Fruit fly (Drosophila melanogaster): Measurements from ENCODE around the gene CG2201.

CG2201 gene

dm6 chr2L:21658529-21659009, 34.7 kb upstream of the CG2201 start, which contains the start of gene Cul2 (continued):
- peak; percentile 72 for TF ChIP-seq bbx (GFP tag; IDR thresholded peaks at IDR 0.05; ENCODE audit: partially characterized antibody)
- TF ChIP-seq disco-r (GFP tag; optimal IDR thresholded peaks at IDR 0.05): peak; percentile 22
- no peak for TF ChIP-seq az2 (GFP tag; optimal IDR thresholded peaks at IDR 0.05)
- TF ChIP-seq CG34224 (GFP tag; IDR thresholded peaks at IDR 0.05; ENCODE audit: partially characterized antibody): peak; percentile 76
- peak; percentile 67; the same call in 2 of the 3 replicates for TF ChIP-seq zen2 (GFP tag; IDR thresholded peaks at IDR 0.05; ENCODE audit: partially characterized antibody)
- no peak for TF ChIP-seq Trl (optimal IDR thresholded peaks at IDR 0.05)
- TF ChIP-seq Trl (GFP tag; optimal IDR thresholded peaks at IDR 0.05): peak; percentile 7
- peak; percentile 51 for TF ChIP-seq zfh2 (GFP tag; optimal IDR thresholded peaks at IDR 0.05)
- no peak for TF ChIP-seq C15 (GFP tag; IDR thresholded peaks at IDR 0.05)
- TF ChIP-seq CG12942 (GFP tag; optimal IDR thresholded peaks at IDR 0.05): no peak
- peak; percentile 52 for TF ChIP-seq pum (GFP tag; optimal IDR thresholded peaks at IDR 0.05)
- no peak for TF ChIP-seq CG6813 (GFP tag; optimal IDR thresholded peaks at IDR 0.05)
- peak; percentile 73; the same call in 1 of the 4 replicates for TF ChIP-seq chinmo (GFP tag; IDR thresholded peaks at IDR 0.05; ENCODE audit: partially characterized antibody)
- peak; percentile 87 for TF ChIP-seq sqz (GFP tag; optimal IDR thresholded peaks at IDR 0.05)
- peak; percentile 72 for TF ChIP-seq CG12659 (GFP tag; optimal IDR thresholded peaks at IDR 0.05)
- 0 out of 2 replicates have a peak, but pooled peaks have one; percentile 13 for TF ChIP-seq onecut (GFP tag; IDR thresholded peaks at IDR 0.05)
- TF ChIP-seq cato (GFP tag; optimal IDR thresholded peaks at IDR 0.05; ENCODE audit: borderline replicate concordance): peak; percentile 11
- TF ChIP-seq MBD-R2 (GFP tag; IDR thresholded peaks at IDR 0.05): peak; percentile 53
- TF ChIP-seq sug (tag; optimal IDR thresholded peaks at IDR 0.05): peak; percentile 30
- TF ChIP-seq CoRest (tag; optimal IDR thresholded peaks at IDR 0.05): peak; percentile 62
- peak; percentile 68 for TF ChIP-seq tna (GFP tag; IDR thresholded peaks at IDR 0.05; ENCODE audit: partially characterized antibody)
- peak; percentile 33 for TF ChIP-seq dmrt11E (tag; optimal IDR thresholded peaks at IDR 0.05)
- peak; percentile 51 for TF ChIP-seq CG9609 (GFP tag; optimal IDR thresholded peaks at IDR 0.05)
- TF ChIP-seq CG15269 (tag; optimal IDR thresholded peaks at IDR 0.05): no peak
- TF ChIP-seq E2f2 (GFP tag; IDR thresholded peaks at IDR 0.05): peak; percentile 43; the same call in 1 of the 2 replicates
- no peak for TF ChIP-seq Deaf1 (tag; optimal IDR thresholded peaks at IDR 0.05)
- no peak for TF ChIP-seq ham (GFP tag; IDR thresholded peaks at IDR 0.05)
- TF ChIP-seq zen (tag; optimal IDR thresholded peaks at IDR 0.05): no peak
- peak; percentile 97 for TF ChIP-seq CG30020 (tag; optimal IDR thresholded peaks at IDR 0.05)
- peak; percentile 5 for TF ChIP-seq Atf-2 (GFP tag; optimal IDR thresholded peaks at IDR 0.05)
- TF ChIP-seq BEAF-32 (GFP tag; optimal IDR thresholded peaks at IDR 0.05): peak; percentile 88
- TF ChIP-seq CG18011 (GFP tag; optimal IDR thresholded peaks at IDR 0.05): no peak
- TF ChIP-seq CG17361 (GFP tag; IDR thresholded peaks at IDR 0.05): peak; percentile 48; the same call in 2 of the 3 replicates
- TF ChIP-seq CG31224 (GFP tag; IDR thresholded peaks at IDR 0.05): no peak
- peak; percentile 78 for TF ChIP-seq Sry-δ (GFP tag; optimal IDR thresholded peaks at IDR 0.05)
- TF ChIP-seq CG3847 (GFP tag; IDR thresholded peaks at IDR 0.05): no peak
- TF ChIP-seq Doc3 (GFP tag; IDR thresholded peaks at IDR 0.05; ENCODE audit: partially characterized antibody): peak; percentile 72
- no peak for TF ChIP-seq hkb (optimal IDR thresholded peaks at IDR 0.05)
- TF ChIP-seq hkb (GFP tag; IDR thresholded peaks at IDR 0.05): peak; percentile 34; the same call in 1 of the 2 replicates
- peak; percentile 16 for TF ChIP-seq CG16863 (GFP tag; optimal IDR thresholded peaks at IDR 0.05)
- TF ChIP-seq tap (tag; optimal IDR thresholded peaks at IDR 0.05): no peak
- peak; percentile 21 for TF ChIP-seq her (GFP tag; optimal IDR thresholded peaks at IDR 0.05)
- peak; percentile 22 for TF ChIP-seq maf-S (GFP tag; optimal IDR thresholded peaks at IDR 0.05)
- peak; percentile 69; the same call in 2 of the 3 replicates for TF ChIP-seq mld (GFP tag; IDR thresholded peaks at IDR 0.05; ENCODE audit: partially characterized antibody)
- peak in 1 of 2 experiments; percentile 28 for TF ChIP-seq Pdp1 (GFP tag; optimal IDR thresholded peaks at IDR 0.05)
- TF ChIP-seq dm (GFP tag; optimal IDR thresholded peaks at IDR 0.05): peak; percentile 25
- TF ChIP-seq Atf6 (GFP tag; IDR thresholded peaks at IDR 0.05): no peak
- peak; percentile 32 for TF ChIP-seq HmgZ (tag; optimal IDR thresholded peaks at IDR 0.05)
- TF ChIP-seq CG2116 (GFP tag; optimal IDR thresholded peaks at IDR 0.05): peak; percentile 57
- TF ChIP-seq lola (GFP tag; optimal IDR thresholded peaks at IDR 0.05): peak in 2 of 3 experiments; percentile 2 to 57

All from whole organism, embryonic.